Worm (Caenorhabditis elegans): ENCODE data around the gene F13C5.1.

- TF ChIP-seq blmp-1 (tag; optimal IDR thresholded peaks at IDR 0.05) = no peak
- TF ChIP-seq unc-62 (GFP tag; optimal IDR thresholded peaks at IDR 0.05) = no peak
- no peak for TF ChIP-seq lin-13 (tag; optimal IDR thresholded peaks at IDR 0.05)
- TF ChIP-seq zip-8 (tag; optimal IDR thresholded peaks at IDR 0.05) = no peak
- TF ChIP-seq unc-39 (tag; optimal IDR thresholded peaks at IDR 0.05) = no peak
Measured at ce11 chrX:601860-602259, at the start of gene F13C5.1.

All from whole organism, mixed stage, embryonic.